Fruit fly (Drosophila melanogaster) whole organism, embryonic: ENCODE data around the gene Pdfr.

Experiments
- Bgb ChIP-seq: fragments of 200-800 bp; sonication (Bioruptor generic); IDR thresholded peaks from 2 replicates; pipeline ENCODE4 v1.3.6; 2022; ENCODE audit warnings: missing biosample characterization, missing genetic modification characterization; ENCODE audit not compliant: partially characterized antibody
- CG10267 ChIP-seq: fragments of 200-800 bp; sonication (Bioruptor generic); optimal IDR thresholded peaks from 2 replicates; lab custom pipeline; 2018; ENCODE audit warnings: missing biosample characterization, mild to moderate bottlenecking, missing genetic modification characterization, moderate library complexity
- CG13287 ChIP-seq: fragments of 200-800 bp; sonication (Bioruptor generic); IDR thresholded peaks from 2 replicates; pipeline ENCODE4 v1.3.6; 2022; ENCODE audit warnings: missing biosample characterization, missing genetic modification characterization; ENCODE audit not compliant: partially characterized antibody
- CG15514 ChIP-seq: fragments of 200-800 bp; sonication (Bioruptor generic); optimal IDR thresholded peaks from 3 replicates; lab custom pipeline; 2017; ENCODE audit warnings: missing biosample characterization, missing genetic modification characterization, mild to moderate bottlenecking, moderate library complexity, missing genetic modification reagents
- CG17568 ChIP-seq: fragments of 200-800 bp; sonication (Bioruptor generic); optimal IDR thresholded peaks from 2 replicates; lab custom pipeline; 2018; ENCODE audit warnings: missing biosample characterization, mild to moderate bottlenecking, missing genetic modification characterization, moderate library complexity
- CG2889 ChIP-seq: fragments of 200-800 bp; sonication (Bioruptor generic); IDR thresholded peaks from 3 replicates; pipeline ENCODE4 v1.3.6; 2022; ENCODE audit warnings: missing biosample characterization, missing genetic modification characterization
- CG30403 ChIP-seq: fragments of 200-800 bp; sonication (Bioruptor generic); optimal IDR thresholded peaks from 3 replicates; lab custom pipeline; 2016; ENCODE audit warnings: missing biosample characterization, missing genetic modification characterization
- CG3065 ChIP-seq: fragments of 200-800 bp; sonication (Bioruptor generic); optimal IDR thresholded peaks from 2 replicates; lab custom pipeline; 2016; ENCODE audit warnings: missing biosample characterization, missing genetic modification characterization
- CG4707 ChIP-seq: fragments of 200-800 bp; sonication (Bioruptor generic); optimal IDR thresholded peaks from 2 replicates; lab custom pipeline; 2018; ENCODE audit warnings: missing biosample characterization, mild to moderate bottlenecking, missing genetic modification characterization, moderate library complexity
- CG7372 ChIP-seq: fragments of 200-800 bp; sonication (Bioruptor generic); IDR thresholded peaks from 2 replicates; pipeline ENCODE4 v1.3.6; 2022; ENCODE audit warnings: missing biosample characterization, missing genetic modification characterization
- CG7963 ChIP-seq: fragments of 200-800 bp; sonication (Bioruptor generic); IDR thresholded peaks from 3 replicates; pipeline ENCODE4 v1.3.6; 2022; ENCODE audit warnings: missing biosample characterization, missing genetic modification characterization; ENCODE audit not compliant: partially characterized antibody
- CG8089 ChIP-seq: fragments of 200-800 bp; sonication (Bioruptor generic); optimal IDR thresholded peaks from 3 replicates; lab custom pipeline; 2016; ENCODE audit warnings: missing biosample characterization, missing genetic modification characterization
- CG8944 ChIP-seq: fragments of 200-800 bp; sonication (Bioruptor generic); optimal IDR thresholded peaks from 3 replicates; lab custom pipeline; 2016; ENCODE audit warnings: missing biosample characterization, missing genetic modification characterization
- CG9727 ChIP-seq: fragments of 200-800 bp; sonication (Bioruptor generic); optimal IDR thresholded peaks from 3 replicates; lab custom pipeline; 2017; ENCODE audit warnings: missing biosample characterization, mild to moderate bottlenecking, missing genetic modification characterization
- CG9932 ChIP-seq: fragments of 200-800 bp; sonication (Bioruptor generic); IDR thresholded peaks from 2 replicates; pipeline ENCODE4 v1.3.6; 2022; ENCODE audit warnings: missing biosample characterization, missing genetic modification characterization
- D19B ChIP-seq: fragments of 200-800 bp; sonication (Bioruptor generic); optimal IDR thresholded peaks from 2 replicates; lab custom pipeline; 2017; ENCODE audit warnings: missing biosample characterization, mild to moderate bottlenecking, missing genetic modification characterization
- Dll ChIP-seq: fragments of 200-800 bp; sonication (Bioruptor generic); IDR thresholded peaks from 4 replicates; pipeline ENCODE4 v1.3.6; 2022; ENCODE audit warnings: missing biosample characterization, missing genetic modification characterization; ENCODE audit not compliant: partially characterized antibody
- Dref ChIP-seq: fragments of 200-800 bp; sonication (Bioruptor generic); IDR thresholded peaks from 2 replicates; pipeline ENCODE4 v1.3.6; 2022; ENCODE audit warnings: missing biosample characterization, missing genetic modification characterization
- Ets65A ChIP-seq: fragments of 200-800 bp; sonication (Bioruptor generic); peaks from one replicate; lab custom pipeline; 2016; ENCODE audit warnings: missing biosample characterization, missing genetic modification characterization
- HLH54F ChIP-seq: fragments of 200-800 bp; sonication (Bioruptor generic); optimal IDR thresholded peaks from 3 replicates; lab custom pipeline; 2016; ENCODE audit warnings: missing biosample characterization, missing genetic modification characterization
- HmgZ ChIP-seq: fragments of 200-800 bp; sonication (Bioruptor generic); optimal IDR thresholded peaks from 2 replicates; lab custom pipeline; 2018; ENCODE audit warnings: missing biosample characterization, mild to moderate bottlenecking, missing genetic modification characterization
- Hr39 ChIP-seq: fragments of >200 bp; optimal IDR thresholded peaks from 2 replicates; lab custom pipeline; 2017
- MBD-R2 ChIP-seq: fragments of 200-800 bp; sonication (Bioruptor generic); IDR thresholded peaks from 2 replicates; pipeline ENCODE4 v1.3.6; 2022; ENCODE audit warnings: missing biosample characterization, missing genetic modification characterization
- MESR4 ChIP-seq: fragments of 200-800 bp; sonication (Bioruptor generic); optimal IDR thresholded peaks from 2 replicates; lab custom pipeline; 2018; ENCODE audit warnings: missing biosample characterization, mild to moderate bottlenecking, missing genetic modification characterization, moderate library complexity
- ato ChIP-seq: fragments of 200-800 bp; sonication (Bioruptor generic); IDR thresholded peaks from 2 replicates; pipeline ENCODE4 v1.3.6; 2022; ENCODE audit warnings: missing biosample characterization, missing genetic modification characterization; ENCODE audit not compliant: partially characterized antibody
- chif ChIP-seq, 2 experiments: fragments of 200-800 bp; sonication (Bioruptor generic); optimal IDR thresholded peaks; 3 replicates each; lab custom pipeline; 2016; ENCODE audit warnings: missing biosample characterization in 2 of 2, missing genetic modification characterization in 2 of 2
- gfzf ChIP-seq: fragments of 200-800 bp; sonication (Bioruptor generic); optimal IDR thresholded peaks from 2 replicates; lab custom pipeline; 2016; ENCODE audit warnings: missing biosample characterization, mild to moderate bottlenecking, missing genetic modification characterization, moderate library complexity
- gsb ChIP-seq: fragments of 200-800 bp; sonication (Bioruptor generic); IDR thresholded peaks from 2 replicates; pipeline ENCODE4 v1.3.6; 2022; ENCODE audit warnings: missing biosample characterization, missing genetic modification characterization
- hb ChIP-seq: fragments of 200-800 bp; sonication (Bioruptor generic); IDR thresholded peaks from 3 replicates; pipeline ENCODE4 v1.3.6; 2022; ENCODE audit warnings: missing biosample characterization, missing genetic modification characterization; ENCODE audit not compliant: partially characterized antibody
- inv ChIP-seq: fragments of 200-800 bp; sonication (Bioruptor generic); IDR thresholded peaks from 2 replicates; pipeline ENCODE4 v1.3.6; 2022; ENCODE audit warnings: missing biosample characterization, missing genetic modification characterization; ENCODE audit not compliant: partially characterized antibody
- lilli ChIP-seq: fragments of 200-800 bp; sonication (Bioruptor generic); optimal IDR thresholded peaks from 3 replicates; lab custom pipeline; 2016; ENCODE audit warnings: missing biosample characterization, missing genetic modification characterization
- lmd ChIP-seq: fragments of 200-800 bp; sonication (Bioruptor generic); IDR thresholded peaks from 2 replicates; pipeline ENCODE4 v1.3.6; 2022; ENCODE audit warnings: missing biosample characterization, missing genetic modification characterization
- mam ChIP-seq: fragments of 200-800 bp; sonication (Bioruptor generic); optimal IDR thresholded peaks from 3 replicates; lab custom pipeline; 2016; ENCODE audit warnings: missing biosample characterization, missing genetic modification characterization
- mld ChIP-seq: fragments of 200-800 bp; sonication (Bioruptor generic); IDR thresholded peaks from 3 replicates; pipeline ENCODE4 v1.3.6; 2022; ENCODE audit warnings: missing biosample characterization, missing genetic modification characterization; ENCODE audit not compliant: partially characterized antibody
- nmo ChIP-seq: fragments of 200-800 bp; sonication (Bioruptor generic); optimal IDR thresholded peaks from 2 replicates; lab custom pipeline; 2018; ENCODE audit warnings: missing biosample characterization, mild to moderate bottlenecking, missing genetic modification characterization, moderate library complexity
- pan ChIP-seq, 4 experiments: fragments of >200 bp in 3 of 4; fragments of 200-800 bp in 1 of 4; sonication (Bioruptor generic) in 1 of 4; optimal IDR thresholded peaks in 3 of 4; IDR thresholded peaks in 1 of 4; 2 replicates each; pipeline versions ENCODE4 v1.3.6 to Lab custom; 2017 to 2022; ENCODE audit warnings: missing biosample characterization in 2 of 4, missing genetic modification characterization in 2 of 4, mixed read lengths in 1 of 4
- pzg ChIP-seq: fragments of 200-800 bp; sonication (Bioruptor generic); optimal IDR thresholded peaks from 3 replicates; lab custom pipeline; 2018; ENCODE audit warnings: missing biosample characterization, mild to moderate bottlenecking, missing genetic modification characterization, moderate library complexity
- sens ChIP-seq: fragments of 200-800 bp; sonication (Bioruptor generic); peaks from one replicate; lab custom pipeline; 2016; ENCODE audit warnings: missing biosample characterization, missing genetic modification characterization
- shn ChIP-seq: fragments of 200-800 bp; sonication (Bioruptor generic); optimal IDR thresholded peaks from 3 replicates; lab custom pipeline; 2016; ENCODE audit warnings: missing biosample characterization, missing genetic modification characterization
- slbo ChIP-seq: fragments of 200-800 bp; sonication (Bioruptor generic); IDR thresholded peaks from 2 replicates; pipeline ENCODE4 v1.3.6; 2022; ENCODE audit warnings: missing biosample characterization, missing genetic modification characterization
- sqz ChIP-seq: fragments of 200-800 bp; sonication (Bioruptor generic); optimal IDR thresholded peaks from 3 replicates; lab custom pipeline; 2018; ENCODE audit warnings: missing biosample characterization, mild to moderate bottlenecking, missing genetic modification characterization
- sug ChIP-seq: fragments of 200-800 bp; optimal IDR thresholded peaks from 2 replicates; lab custom pipeline; 2019; ENCODE audit warnings: missing biosample characterization, mild to moderate bottlenecking, missing genetic modification characterization, moderate library complexity
- trem ChIP-seq: fragments of 200-800 bp; optimal IDR thresholded peaks from 3 replicates; lab custom pipeline; 2019; ENCODE audit warnings: missing biosample characterization, mild to moderate bottlenecking, missing genetic modification characterization, moderate library complexity
- twi ChIP-seq: fragments of 200-800 bp; optimal IDR thresholded peaks from 2 replicates; lab custom pipeline; 2019; ENCODE audit warnings: missing biosample characterization, mild to moderate bottlenecking, missing genetic modification characterization, moderate library complexity
- unc-4 ChIP-seq: fragments of 200-800 bp; sonication (Bioruptor generic); IDR thresholded peaks from 2 replicates; pipeline ENCODE4 v1.3.6; 2022; ENCODE audit warnings: missing biosample characterization, missing genetic modification characterization; ENCODE audit not compliant: partially characterized antibody
- wek ChIP-seq: fragments of 200-800 bp; sonication (Bioruptor generic); optimal IDR thresholded peaks from 3 replicates; lab custom pipeline; 2018; ENCODE audit warnings: missing biosample characterization, mild to moderate bottlenecking, missing genetic modification characterization, moderate library complexity
- zen ChIP-seq: fragments of 200-800 bp; sonication (Bioruptor generic); optimal IDR thresholded peaks from 3 replicates; lab custom pipeline; 2018; ENCODE audit warnings: missing biosample characterization, mild to moderate bottlenecking, missing genetic modification characterization, moderate library complexity
- zfh2 ChIP-seq: fragments of 200-800 bp; sonication (Bioruptor generic); optimal IDR thresholded peaks from 2 replicates; lab custom pipeline; 2016; ENCODE audit warnings: missing biosample characterization, missing genetic modification characterization

Pdfr gene

dm6 chrX:2603851-2604505 is 52.0 kb downstream of the Pdfr start, which contains the start of the genes Klp3A and Zw10 (continued):
- TF ChIP-seq Bgb (GFP tag; lab: Robert Waterston, UW) (peak; percentile 44; the same call in 1 of the 2 replicates), MESR4 (peak; percentile 26), CG3065 (GFP tag; lab: Kevin White, UChicago) (no peak), shn (peak; percentile 8), CG9932 (GFP tag; lab: Robert Waterston, UW) (peak; percentile 43; the same call in 1 of the 2 replicates), CG8089 (no peak), Hr39 (lab: Kevin White, UChicago) (no peak), CG7963 (GFP tag; lab: Robert Waterston, UW) (peak; percentile 58; the same call in 1 of the 3 replicates), lmd (GFP tag; lab: Robert Waterston, UW) (0 out of 2 replicates have a peak, but pooled peaks have one; percentile 7), HLH54F (GFP tag; lab: Kevin White, UChicago) (peak; percentile 23), CG13287 (GFP tag; lab: Robert Waterston, UW) (peak; percentile 69), zfh2 (peak; percentile 30), zen (peak; percentile 2), pan (optimal IDR thresholded peaks at IDR 0.05; lab: Kevin White, UChicago) (no peak), pan (GFP tag; optimal IDR thresholded peaks at IDR 0.05 in 1 of 2, IDR thresholded peaks at IDR 0.05 in 1 of 2) (no peak), sens (GFP tag; lab: Kevin White, UChicago) (peak; percentile 86), gsb (GFP tag; lab: Robert Waterston, UW) (no peak), inv (GFP tag; lab: Robert Waterston, UW) (peak; percentile 62), hb (peak; percentile 70; the same call in 1 of the 3 replicates), Ets65A (peak; percentile 81), unc-4 (peak; percentile 61), twi (tag; lab: Kevin White, UChicago) (peak; percentile 10), sug (tag; lab: Kevin White, UChicago) (peak; percentile 45), pzg (GFP tag; lab: Kevin White, UChicago) (peak; percentile 35), CG15514 (GFP tag; lab: Kevin White, UChicago) (peak; percentile 46), gfzf (GFP tag; lab: Kevin White, UChicago) (peak; percentile 20), CG10267 (tag; lab: Kevin White, UChicago) (peak; percentile 33), mld (peak; percentile 41; the same call in 1 of the 3 replicates), D19B (no peak), lilli (GFP tag; lab: Kevin White, UChicago) (peak; percentile 45), chif (GFP tag; optimal IDR thresholded peaks at IDR 0.05; lab: Kevin White, UChicago) (peak in 1 of 2 experiments; percentile 1), mam (GFP tag; lab: Kevin White, UChicago) (peak; percentile 26), slbo (GFP tag; lab: Robert Waterston, UW) (peak; percentile 40), CG9727 (GFP tag; lab: Kevin White, UChicago) (peak; percentile 13), ato (GFP tag; lab: Robert Waterston, UW) (0 out of 2 replicates have a peak, but pooled peaks have one; percentile 21), CG4707 (GFP tag; lab: Kevin White, UChicago) (no peak), CG2889 (GFP tag; lab: Robert Waterston, UW) (no peak), CG30403 (peak; percentile 30), HmgZ (peak; percentile 25), wek (GFP tag; lab: Kevin White, UChicago) (no peak), CG8944 (peak; percentile 2), nmo (GFP tag; lab: Kevin White, UChicago) (peak; percentile 41), MBD-R2 (GFP tag; lab: Robert Waterston, UW) (peak; percentile 65), CG7372 (GFP tag; lab: Robert Waterston, UW) (no peak), trem (tag; lab: Kevin White, UChicago) (peak; percentile 33), sqz (no peak), Dll (GFP tag; lab: Robert Waterston, UW) (peak; percentile 78), Dref (peak; percentile 63), CG17568 (GFP tag; lab: Kevin White, UChicago) (no peak)
